Worm (Caenorhabditis elegans) whole organism, late embryonic: ENCODE results near the gene ZK742.3.

Experiments used
- C08G9.2 ChIP-seq: sonication (generic microtip); optimal IDR thresholded peaks from 2 replicates; lab custom pipeline; 2016; ENCODE audit warnings: mild to moderate bottlenecking, missing genetic modification characterization, moderate library complexity, missing compliant biosample characterization
- K09A11.1 ChIP-seq: sonication (generic microtip); optimal IDR thresholded peaks from 2 replicates; lab custom pipeline; 2017; ENCODE audit warnings: antibody characterized with exemption, mild to moderate bottlenecking, missing genetic modification characterization, missing compliant biosample characterization; ENCODE audit not compliant: insufficient read depth
- ama-1 ChIP-seq: fragments of 150-350 bp; optimal IDR thresholded peaks from 2 replicates; lab custom pipeline; 2014
- ceh-14 ChIP-seq: sonication (generic microtip); optimal IDR thresholded peaks from 2 replicates; lab custom pipeline; 2016; ENCODE audit warnings: missing genotype, missing genetic modification characterization, missing compliant biosample characterization
- ceh-18 ChIP-seq: sonication (generic microtip); optimal IDR thresholded peaks from 2 replicates; lab custom pipeline; 2016; ENCODE audit warnings: missing genetic modification characterization, missing compliant biosample characterization
- ceh-19 ChIP-seq: fragments of 200-800 bp; sonication (Bioruptor generic); optimal IDR thresholded peaks from 2 replicates; lab custom pipeline; 2018; ENCODE audit warnings: mild to moderate bottlenecking, missing genetic modification characterization, missing compliant biosample characterization
- ceh-2 ChIP-seq: sonication (generic microtip); optimal IDR thresholded peaks from 2 replicates; lab custom pipeline; 2016; ENCODE audit warnings: missing genotype, missing genetic modification characterization, missing compliant biosample characterization
- ceh-24 ChIP-seq: sonication (generic microtip); optimal IDR thresholded peaks from 2 replicates; lab custom pipeline; 2016; ENCODE audit warnings: mild to moderate bottlenecking, missing genetic modification characterization, missing compliant biosample characterization
- ceh-30 ChIP-seq: fragments of 150-350 bp; optimal IDR thresholded peaks from 2 replicates; lab custom pipeline; 2014; ENCODE audit warnings: missing biosample characterization, missing genetic modification characterization
- ceh-31 ChIP-seq: sonication (generic microtip); optimal IDR thresholded peaks from 2 replicates; lab custom pipeline; 2016; ENCODE audit warnings: missing genetic modification characterization, missing compliant biosample characterization
- ceh-34 ChIP-seq: sonication (generic microtip); optimal IDR thresholded peaks from 2 replicates; lab custom pipeline; 2016; ENCODE audit warnings: mild to moderate bottlenecking, missing genetic modification characterization, missing compliant biosample characterization
- ceh-45 ChIP-seq: fragments of 200-800 bp; sonication (Bioruptor generic); IDR thresholded peaks from 2 replicates; pipeline ENCODE4 v1.3.6; 2022; ENCODE audit warnings: missing genetic modification reagents, missing genetic modification characterization, missing compliant biosample characterization
- ceh-48 ChIP-seq: sonication (generic microtip); optimal IDR thresholded peaks from 2 replicates; lab custom pipeline; 2016; ENCODE audit warnings: missing genetic modification characterization, inconsistent platforms, missing compliant biosample characterization
- ceh-6 ChIP-seq: fragments of 200-800 bp; sonication (Bioruptor generic); optimal IDR thresholded peaks from 2 replicates; lab custom pipeline; 2018; ENCODE audit warnings: mild to moderate bottlenecking, missing genetic modification characterization, missing compliant biosample characterization
- ceh-9 ChIP-seq: sonication (generic microtip); optimal IDR thresholded peaks from 2 replicates; lab custom pipeline; 2016; ENCODE audit warnings: mild to moderate bottlenecking, missing genetic modification characterization, inconsistent platforms, missing compliant biosample characterization
- elt-2 ChIP-seq: sonication (generic microtip); optimal IDR thresholded peaks from 2 replicates; lab custom pipeline; 2016; ENCODE audit warnings: missing genetic modification reagents, missing genetic modification characterization, missing compliant biosample characterization
- eyg-1 ChIP-seq: sonication (generic microtip); optimal IDR thresholded peaks from 2 replicates; lab custom pipeline; 2016; ENCODE audit warnings: missing genotype, missing genetic modification characterization, missing compliant biosample characterization
- fkh-10 ChIP-seq: fragments of 150-350 bp; optimal IDR thresholded peaks from 2 replicates; lab custom pipeline; 2014; ENCODE audit warnings: missing biosample characterization, missing genetic modification reagents, missing genetic modification characterization
- fkh-6 ChIP-seq: sonication (generic microtip); optimal IDR thresholded peaks from 2 replicates; lab custom pipeline; 2016; ENCODE audit warnings: missing genetic modification characterization, missing compliant biosample characterization
- gmeb-2 ChIP-seq: sonication (generic microtip); optimal IDR thresholded peaks from 2 replicates; lab custom pipeline; 2016; ENCODE audit warnings: missing genetic modification characterization, inconsistent platforms, missing compliant biosample characterization
- hlh-13 ChIP-seq: fragments of 200-800 bp; sonication (Bioruptor generic); optimal IDR thresholded peaks from 2 replicates; lab custom pipeline; 2018; ENCODE audit warnings: mild to moderate bottlenecking, missing genetic modification characterization, missing compliant biosample characterization
- hlh-8 ChIP-seq: sonication (generic microtip); optimal IDR thresholded peaks from 2 replicates; lab custom pipeline; 2016; ENCODE audit warnings: missing genotype, missing genetic modification characterization, missing compliant biosample characterization
- nhr-11 ChIP-seq: fragments of 150-350 bp; optimal IDR thresholded peaks from 2 replicates; lab custom pipeline; 2014; ENCODE audit warnings: missing biosample characterization, missing genetic modification characterization
- npax-4 ChIP-seq: sonication (generic microtip); optimal IDR thresholded peaks from 2 replicates; lab custom pipeline; 2016; ENCODE audit warnings: missing genetic modification characterization, missing compliant biosample characterization
- pax-1 ChIP-seq: fragments of 150-350 bp; optimal IDR thresholded peaks from 2 replicates; lab custom pipeline; 2014; ENCODE audit warnings: missing biosample characterization, missing genetic modification characterization
- pha-2 ChIP-seq: sonication (generic microtip); optimal IDR thresholded peaks from 2 replicates; lab custom pipeline; 2017; ENCODE audit warnings: mild to moderate bottlenecking, missing genetic modification characterization, missing compliant biosample characterization
- pha-4 ChIP-seq: fragments of 150-350 bp; optimal IDR thresholded peaks from 2 replicates; lab custom pipeline; 2018; ENCODE audit warnings: missing biosample characterization, missing genetic modification reagents, missing genetic modification characterization
- pqm-1 ChIP-seq: sonication (generic microtip); optimal IDR thresholded peaks from 2 replicates; lab custom pipeline; 2016; ENCODE audit warnings: missing genetic modification characterization, missing compliant biosample characterization
- pros-1 ChIP-seq: fragments of 150-350 bp; optimal IDR thresholded peaks from 2 replicates; lab custom pipeline; 2014; ENCODE audit warnings: missing biosample characterization, missing genetic modification reagents, missing genetic modification characterization
- ref-2 ChIP-seq: sonication (generic microtip); optimal IDR thresholded peaks from 2 replicates; lab custom pipeline; 2016; ENCODE audit warnings: missing genetic modification characterization, missing compliant biosample characterization
- rnt-1 ChIP-seq: sonication (generic microtip); optimal IDR thresholded peaks from 2 replicates; lab custom pipeline; 2016; ENCODE audit warnings: missing genetic modification characterization, missing compliant biosample characterization
- sdc-2 ChIP-seq: sonication (generic microtip); optimal IDR thresholded peaks from 2 replicates; lab custom pipeline; 2016; ENCODE audit warnings: missing genotype, missing genetic modification characterization, missing compliant biosample characterization
- syd-9 ChIP-seq: sonication (generic microtip); optimal IDR thresholded peaks from 2 replicates; lab custom pipeline; 2016; ENCODE audit warnings: mild to moderate bottlenecking, missing genetic modification characterization, moderate library complexity, missing compliant biosample characterization
- tbx-2 ChIP-seq: sonication (generic microtip); optimal IDR thresholded peaks from 2 replicates; lab custom pipeline; 2016; ENCODE audit warnings: missing genetic modification characterization, missing compliant biosample characterization
- ttx-3 ChIP-seq: sonication (generic microtip); optimal IDR thresholded peaks from 2 replicates; lab custom pipeline; 2016; ENCODE audit warnings: missing genetic modification reagents, missing genetic modification characterization, missing compliant biosample characterization
- unc-42 ChIP-seq: sonication (generic microtip); optimal IDR thresholded peaks from 2 replicates; lab custom pipeline; 2016; ENCODE audit warnings: missing genotype, missing genetic modification characterization, missing compliant biosample characterization
- unc-55 ChIP-seq: sonication (generic microtip); optimal IDR thresholded peaks from 2 replicates; lab custom pipeline; 2017; ENCODE audit warnings: missing biosample characterization, missing genetic modification reagents, missing genetic modification characterization
- unc-86 ChIP-seq: sonication (generic microtip); optimal IDR thresholded peaks from 2 replicates; lab custom pipeline; 2016; ENCODE audit warnings: missing genetic modification characterization, missing compliant biosample characterization
- zip-5 ChIP-seq: sonication (generic microtip); optimal IDR thresholded peaks from 2 replicates; lab custom pipeline; 2016; ENCODE audit warnings: missing genetic modification characterization, missing compliant biosample characterization

Gene ZK742.3

DNA sequence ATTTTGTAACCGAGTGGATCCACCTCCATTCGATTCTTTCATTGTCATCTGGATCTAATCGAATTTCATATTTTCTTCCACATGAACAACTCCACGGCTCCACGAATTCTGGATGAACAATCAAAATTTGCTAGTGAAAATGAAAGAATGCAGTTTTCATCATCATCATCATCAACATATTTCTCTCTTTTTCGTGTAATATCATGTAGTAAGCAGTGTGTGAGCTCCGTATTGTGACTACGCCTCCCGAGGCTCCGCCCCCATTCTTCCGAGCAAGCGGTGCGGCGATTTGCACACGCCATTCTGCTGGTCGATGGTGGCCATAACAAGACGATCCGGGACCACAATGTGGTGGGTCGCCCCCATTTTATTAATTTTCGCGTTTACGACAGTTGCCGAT lies 11.6 kb downstream of the ZK742.3 start, which contains the start of gene ZK742.7:
TSS of gene ZK742.7 (plus strand) at position 301 of the 400 bp plus-strand sequence.
- no peak for TF ChIP-seq gmeb-2 (tag; lab: Kevin White, UChicago)
- no peak for TF ChIP-seq hlh-13 (GFP tag; lab: Kevin White, UChicago)
- no peak for TF ChIP-seq pha-2 (tag; lab: Kevin White, UChicago)
- TF ChIP-seq sdc-2 (tag; lab: Kevin White, UChicago) = no peak
- TF ChIP-seq unc-42 = no peak
- TF ChIP-seq ceh-30 (tag; lab: Kevin White, UChicago) = no peak
- TF ChIP-seq ceh-24 (tag; lab: Kevin White, UChicago) = no peak
- TF ChIP-seq fkh-6 (tag; lab: Kevin White, UChicago) = no peak
- TF ChIP-seq fkh-10 (GFP tag; lab: Kevin White, UChicago) = no peak

DNA sequence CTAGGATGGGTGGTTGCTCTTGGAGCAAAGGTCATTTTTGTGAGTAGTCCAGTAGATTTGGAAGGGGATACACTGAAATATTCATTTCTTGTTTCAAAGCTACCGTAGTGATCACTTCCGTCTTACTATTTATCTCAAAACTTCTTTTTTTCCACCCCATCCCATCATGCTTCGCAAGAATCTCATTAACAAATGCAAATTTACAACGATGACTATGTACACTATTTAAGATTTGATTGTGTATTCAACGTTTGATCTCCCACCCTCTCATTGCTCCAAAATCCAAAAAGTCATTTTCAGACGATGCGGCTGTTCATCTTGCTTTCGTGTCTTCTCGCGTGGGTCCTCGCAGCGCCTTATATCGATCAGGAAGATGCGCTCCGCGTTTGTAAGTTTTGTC lies 16.6 kb downstream of the ZK742.3 start, which contains the start of gene flp-21:
TSS of gene flp-21 (plus strand) at position 301 of the 400 bp plus-strand sequence.
- TF ChIP-seq rnt-1 (tag; lab: Kevin White, UChicago) (no peak), ceh-24 (tag; lab: Kevin White, UChicago) (no peak), tbx-2 (tag; lab: Kevin White, UChicago) (no peak), pqm-1 (no peak), pha-4 (tag; lab: Kevin White, UChicago) (no peak), C08G9.2 (tag; lab: Kevin White, UChicago) (no peak), pax-1 (tag; lab: Kevin White, UChicago) (no peak), ceh-19 (no peak), unc-55 (GFP tag; lab: Kevin White, UChicago) (no peak), ttx-3 (tag; lab: Kevin White, UChicago) (no peak), ceh-6 (GFP tag; lab: Kevin White, UChicago) (no peak), pha-2 (tag; lab: Kevin White, UChicago) (no peak), nhr-11 (no peak), syd-9 (no peak), gmeb-2 (tag; lab: Kevin White, UChicago) (no peak)

DNA sequence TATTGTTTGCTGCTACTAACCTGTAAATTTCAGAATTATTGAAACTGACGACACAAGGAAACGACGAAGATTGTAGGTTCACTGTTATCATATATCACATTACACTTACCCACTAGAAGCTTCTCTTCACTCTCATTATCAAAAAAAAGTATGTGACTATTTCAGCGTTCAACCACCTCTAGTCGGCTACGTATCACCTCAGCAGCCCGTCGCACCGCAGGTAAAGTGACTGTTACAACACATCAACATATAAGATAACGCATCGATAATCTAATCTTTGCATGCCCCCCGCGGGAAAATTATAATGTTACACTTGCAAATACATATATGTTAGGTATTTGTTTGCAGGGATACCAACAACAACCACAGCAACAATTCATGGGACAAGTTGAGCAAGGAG lies 23.1 kb downstream of the ZK742.3 start:
- TF ChIP-seq npax-4 (no peak), ttx-3 (tag; lab: Kevin White, UChicago) (no peak), hlh-8 (tag; lab: Kevin White, UChicago) (no peak), elt-2 (peak; percentile 92), gmeb-2 (tag; lab: Kevin White, UChicago) (no peak), syd-9 (no peak), ceh-24 (tag; lab: Kevin White, UChicago) (no peak)

DNA sequence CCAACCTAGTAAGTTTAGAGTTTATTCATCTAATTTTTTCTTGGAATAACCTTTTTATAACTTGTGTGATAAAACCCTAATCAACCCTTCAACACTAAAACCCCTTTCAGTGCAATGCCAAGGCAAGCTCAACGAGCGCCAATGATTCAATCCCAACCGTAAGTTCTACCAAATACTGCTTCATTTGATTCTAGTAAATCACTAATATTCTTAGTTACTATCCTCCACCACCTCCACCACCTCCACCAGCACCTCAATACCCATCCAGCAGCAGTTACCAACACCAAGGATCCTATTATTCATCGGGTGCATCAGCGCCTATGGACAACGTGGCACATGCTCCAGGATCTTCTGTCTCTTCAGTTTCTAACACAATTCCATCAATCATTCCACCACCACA lies 23.8 kb downstream of the ZK742.3 start:
- TF ChIP-seq eyg-1 (tag; lab: Kevin White, UChicago) (no peak), ceh-48 (tag; lab: Kevin White, UChicago) (no peak), syd-9 (no peak), ama-1 (no peak), ceh-30 (tag; lab: Kevin White, UChicago) (no peak), unc-55 (GFP tag; lab: Kevin White, UChicago) (no peak), zip-5 (tag; lab: Kevin White, UChicago) (no peak), pax-1 (tag; lab: Kevin White, UChicago) (no peak), nhr-11 (no peak), ceh-45 (no peak), ceh-18 (tag; lab: Kevin White, UChicago) (no peak), sdc-2 (tag; lab: Kevin White, UChicago) (no peak), pqm-1 (no peak), ceh-9 (tag; lab: Kevin White, UChicago) (no peak), ceh-6 (GFP tag; lab: Kevin White, UChicago) (no peak), K09A11.1 (tag; lab: Kevin White, UChicago) (no peak), pros-1 (tag; lab: Kevin White, UChicago) (no peak), unc-86 (tag; lab: Kevin White, UChicago) (no peak)

DNA sequence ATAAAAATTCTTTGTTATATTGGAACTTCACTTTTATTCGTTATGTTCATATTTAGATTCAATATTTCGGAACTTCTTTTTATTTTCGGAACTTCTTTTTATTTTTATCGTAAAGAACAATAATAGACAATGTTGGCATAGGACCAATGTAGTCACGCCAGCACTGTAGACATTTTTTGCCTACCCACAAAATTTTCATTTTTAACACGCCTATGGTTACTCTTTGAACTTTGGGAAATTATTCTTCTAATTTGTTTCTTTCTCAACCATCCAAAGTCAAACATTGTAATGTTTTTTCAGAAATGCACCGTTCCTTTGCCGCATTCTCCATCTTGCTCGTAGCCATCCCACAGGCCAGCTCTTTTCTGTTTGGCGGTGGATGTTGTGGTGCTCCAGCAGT lies 24.6 kb downstream of the ZK742.3 start, which contains the start of gene C26F1.1:
TSS of gene C26F1.1 (plus strand) at position 301 of the 400 bp plus-strand sequence.
- TF ChIP-seq pha-2 (tag; lab: Kevin White, UChicago) (no peak), ama-1 (no peak), ceh-31 (tag; lab: Kevin White, UChicago) (no peak), ceh-2 (no peak), gmeb-2 (tag; lab: Kevin White, UChicago) (no peak), nhr-11 (no peak), ref-2 (tag; lab: Kevin White, UChicago) (no peak), ceh-34 (tag; lab: Kevin White, UChicago) (no peak), ceh-14 (tag; lab: Kevin White, UChicago) (no peak)
- TF ChIP-seq, all 69 proteins: peak for 0
